Worm (Caenorhabditis elegans) whole organism, midembryonic: ENCODE results near the gene Y43D4A.1.

ENCODE experiments used
- T22C8.4 ChIP-seq: fragments of 200-800 bp; sonication (Bioruptor generic); IDR thresholded peaks from 2 replicates; pipeline ENCODE4 v1.3.6; 2022; ENCODE audit warnings: missing genetic modification characterization, missing compliant biosample characterization
- cog-1 ChIP-seq: sonication (generic microtip); optimal IDR thresholded peaks from 2 replicates; lab custom pipeline; 2016; ENCODE audit warnings: missing genetic modification characterization, missing compliant biosample characterization
- flt-1 ChIP-seq: fragments of 200-800 bp; sonication (Bioruptor generic); IDR thresholded peaks from 2 replicates; pipeline ENCODE4 v1.3.6; 2022; ENCODE audit warnings: missing genetic modification characterization, missing compliant biosample characterization
- med-1 ChIP-seq: sonication (generic microtip); optimal IDR thresholded peaks from 2 replicates; lab custom pipeline; 2017; ENCODE audit warnings: missing genetic modification characterization, mild to moderate bottlenecking, missing compliant biosample characterization, antibody characterized with exemption, missing genetic modification reagents; ENCODE audit not compliant: insufficient read depth
- tab-1 ChIP-seq: fragments of 200-800 bp; sonication (Bioruptor generic); IDR thresholded peaks from 2 replicates; pipeline ENCODE4 v1.3.6; 2022; ENCODE audit warnings: missing genetic modification characterization, missing compliant biosample characterization
- ztf-23 ChIP-seq: fragments of 200-800 bp; sonication (Bioruptor generic); IDR thresholded peaks from 2 replicates; pipeline ENCODE4 v1.3.6; 2022; ENCODE audit warnings: missing genetic modification reagents, missing genetic modification characterization, missing compliant biosample characterization

- TF ChIP-seq tab-1 (GFP tag; lab: Robert Waterston, UW) (no peak), cog-1 (tag; lab: Kevin White, UChicago) (no peak), flt-1 (no peak), ztf-23 (GFP tag; lab: Robert Waterston, UW) (no peak), T22C8.4 (GFP tag; lab: Robert Waterston, UW) (no peak), med-1 (GFP tag; lab: Kevin White, UChicago) (no peak)
These were observed 23.2 kb upstream of the Y43D4A.1 start, which contains the start of gene Y51H4A.22 for ce11 chrIV:16720412-16720811.
